Fruit fly (Drosophila melanogaster): ENCODE data around the gene Gr93c.

The Gr93c gene

dm6 chr3R:21854574-21855468, 9.8 kb upstream of the Gr93c start:
- TF ChIP-seq Six4 (GFP tag; optimal IDR thresholded peaks at IDR 0.05) (no peak), BEAF-32 (GFP tag; optimal IDR thresholded peaks at IDR 0.05) (no peak), CG12155 (GFP tag; optimal IDR thresholded peaks at IDR 0.05) (no peak), CG2129 (GFP tag; IDR thresholded peaks at IDR 0.05; ENCODE audit: partially characterized antibody) (no peak), CG2202 (tag; optimal IDR thresholded peaks at IDR 0.05) (no peak), btn (GFP tag; optimal IDR thresholded peaks at IDR 0.05) (no peak), sima (GFP tag; optimal IDR thresholded peaks at IDR 0.05) (no peak), sim (GFP tag; IDR thresholded peaks at IDR 0.05) (no peak), sqz (GFP tag; optimal IDR thresholded peaks at IDR 0.05) (peak; percentile 54), Max (GFP tag; optimal IDR thresholded peaks at IDR 0.05) (no peak), CG10431 (GFP tag; optimal IDR thresholded peaks at IDR 0.05) (peak; percentile 19), Elba2 (GFP tag; optimal IDR thresholded peaks at IDR 0.05) (peak; percentile 76), Blimp-1 (GFP tag; optimal IDR thresholded peaks at IDR 0.05) (peak; percentile 1), Hmx (GFP tag; optimal IDR thresholded peaks at IDR 0.05) (no peak), TFAM (GFP tag; optimal IDR thresholded peaks at IDR 0.05) (no peak), CG2712 (tag; optimal IDR thresholded peaks at IDR 0.05) (no peak), row (GFP tag; IDR thresholded peaks at IDR 0.05) (no peak), Oaz (GFP tag; IDR thresholded peaks at IDR 0.05) (no peak), Hr51 (GFP tag; optimal IDR thresholded peaks at IDR 0.05) (peak in 1 of 2 experiments; percentile 28), ttk (GFP tag; IDR thresholded peaks at IDR 0.05) (no peak), sna (GFP tag; IDR thresholded peaks at IDR 0.05; ENCODE audit: partially characterized antibody) (no peak), CG11696 (GFP tag; IDR thresholded peaks at IDR 0.05) (no peak), pita (GFP tag; optimal IDR thresholded peaks at IDR 0.05) (no peak), chm (GFP tag; IDR thresholded peaks at IDR 0.05) (peak; percentile 27), grau (tag; optimal IDR thresholded peaks at IDR 0.05) (peak; percentile 21), CG12219 (GFP tag; optimal IDR thresholded peaks at IDR 0.05) (no peak), YL-1 (GFP tag; optimal IDR thresholded peaks at IDR 0.05) (no peak), Drgx (GFP tag; IDR thresholded peaks at IDR 0.05) (no peak), gsb-n (tag; optimal IDR thresholded peaks at IDR 0.05) (no peak), CG18011 (GFP tag; optimal IDR thresholded peaks at IDR 0.05) (no peak), CG32532 (GFP tag; IDR thresholded peaks at IDR 0.05) (no peak), CG9932 (GFP tag; IDR thresholded peaks at IDR 0.05) (no peak), Ssrp (tag; optimal IDR thresholded peaks at IDR 0.05) (no peak), CG32772 (GFP tag; IDR thresholded peaks at IDR 0.05) (no peak), CG15011 (GFP tag; optimal IDR thresholded peaks at IDR 0.05) (no peak), CG6854 (GFP tag; optimal IDR thresholded peaks at IDR 0.05) (no peak), wor (GFP tag; IDR thresholded peaks at IDR 0.05) (no peak), CoRest (tag; optimal IDR thresholded peaks at IDR 0.05) (no peak), D19A (tag; optimal IDR thresholded peaks at IDR 0.05) (peak; percentile 73), CG8924 (tag; optimal IDR thresholded peaks at IDR 0.05) (peak; percentile 2), slbo (GFP tag; IDR thresholded peaks at IDR 0.05) (no peak), ab (GFP tag; optimal IDR thresholded peaks at IDR 0.05) (no peak), Side (GFP tag; optimal IDR thresholded peaks at IDR 0.05) (no peak), Scr (GFP tag; IDR thresholded peaks at IDR 0.05; ENCODE audit: partially characterized antibody) (no peak), Lim3 (GFP tag; IDR thresholded peaks at IDR 0.05) (no peak), Optix (GFP tag; IDR thresholded peaks at IDR 0.05) (no peak), maf-S (GFP tag; optimal IDR thresholded peaks at IDR 0.05) (no peak), wdn (GFP tag; IDR thresholded peaks at IDR 0.05) (no peak), Ravus (GFP tag; IDR thresholded peaks at IDR 0.05) (no peak), CG6813 (GFP tag; optimal IDR thresholded peaks at IDR 0.05) (no peak)

All from whole organism, embryonic.